Worm (Caenorhabditis elegans): ENCODE measurements around the gene rps-1.
A peak's percentile ranks its signal among the peaks of the same experiment; 100 is the strongest.

DNA sequence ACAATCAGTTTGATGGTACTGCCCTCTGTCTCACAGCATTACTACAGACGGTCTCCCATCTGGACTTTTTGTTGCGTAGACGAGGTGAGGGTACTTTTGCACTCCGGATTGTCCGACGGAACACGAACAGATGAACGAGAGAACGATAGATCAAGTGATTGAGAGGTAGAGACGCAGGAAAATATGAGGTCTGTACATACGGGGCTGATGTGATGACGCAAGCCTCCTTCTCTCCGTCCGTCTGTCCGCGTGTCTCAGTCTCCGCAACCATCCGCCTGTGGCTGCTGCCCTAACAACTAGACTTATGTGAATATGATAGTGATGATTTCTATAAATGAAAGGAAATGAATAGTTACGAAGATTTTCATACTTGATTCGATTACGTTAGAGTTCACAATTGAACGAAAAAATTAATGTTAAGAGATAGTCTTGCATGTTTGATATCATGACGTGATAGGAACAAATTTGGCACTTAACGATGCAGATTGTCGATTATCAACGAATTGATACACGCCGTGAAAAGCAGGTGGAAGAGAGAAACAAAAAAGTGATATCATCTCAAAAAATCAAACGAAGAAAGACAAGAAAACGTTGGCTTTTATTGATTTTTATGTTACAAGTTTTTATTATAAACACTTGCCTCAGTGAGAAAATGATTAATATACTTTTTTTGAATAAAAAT is 27.0 kb downstream of the rps-1 start:
- TF ChIP-seq nhr-12 (tag; optimal IDR thresholded peaks at IDR 0.05) = no peak
- no peak for TF ChIP-seq elt-3 (tag; optimal IDR thresholded peaks at IDR 0.05)
- peak; percentile 4 for TF ChIP-seq mep-1 (tag; optimal IDR thresholded peaks at IDR 0.05)
- no peak for TF ChIP-seq lsy-2 (tag; optimal IDR thresholded peaks at IDR 0.05)
